Fruit fly (Drosophila melanogaster) whole organism, embryonic: ENCODE measurements around the gene Sec63.

Experiments used
- Blimp-1 ChIP-seq: fragments of 200-800 bp; sonication (Bioruptor generic); optimal IDR thresholded peaks from 3 replicates; lab custom pipeline; 2018; ENCODE audit warnings: missing biosample characterization, missing genetic modification characterization, mild to moderate bottlenecking, moderate library complexity, missing genetic modification reagents
- C15 ChIP-seq: fragments of 200-800 bp; sonication (Bioruptor generic); IDR thresholded peaks from 3 replicates; pipeline ENCODE4 v1.3.6; 2022; ENCODE audit warnings: missing biosample characterization, missing genetic modification characterization
- CG10565 ChIP-seq: fragments of 200-800 bp; sonication (Bioruptor generic); optimal IDR thresholded peaks from 3 replicates; lab custom pipeline; 2016; ENCODE audit warnings: missing biosample characterization, mild to moderate bottlenecking, missing genetic modification characterization
- CG10654 ChIP-seq: fragments of 200-800 bp; sonication (Bioruptor generic); optimal IDR thresholded peaks from 2 replicates; lab custom pipeline; 2016; ENCODE audit warnings: missing biosample characterization, missing genetic modification characterization
- CG11247 ChIP-seq: fragments of 200-800 bp; sonication (Bioruptor generic); IDR thresholded peaks from 2 replicates; pipeline ENCODE4 v1.3.6; 2022; ENCODE audit warnings: missing biosample characterization, missing genetic modification characterization
- CG11695 ChIP-seq: fragments of 200-800 bp; sonication (Bioruptor generic); IDR thresholded peaks from 3 replicates; pipeline ENCODE4 v1.3.6; 2022; ENCODE audit warnings: missing biosample characterization, missing genetic modification characterization
- CG1233 ChIP-seq: fragments of 200-800 bp; sonication (Bioruptor generic); optimal IDR thresholded peaks from 4 replicates; lab custom pipeline; 2018; ENCODE audit warnings: missing biosample characterization, mild to moderate bottlenecking, missing genetic modification characterization
- CG12744 ChIP-seq: fragments of 200-800 bp; sonication (Bioruptor generic); optimal IDR thresholded peaks from 2 replicates; lab custom pipeline; 2016; ENCODE audit warnings: missing biosample characterization, missing genetic modification characterization
- CG13894 ChIP-seq: fragments of 200-800 bp; sonication (Bioruptor generic); optimal IDR thresholded peaks from 3 replicates; lab custom pipeline; 2018; ENCODE audit warnings: missing biosample characterization, mild to moderate bottlenecking, missing genetic modification characterization, moderate library complexity
- CG1529 ChIP-seq: fragments of 200-800 bp; sonication (Bioruptor generic); optimal IDR thresholded peaks from 3 replicates; lab custom pipeline; 2018; ENCODE audit warnings: missing biosample characterization, missing genetic modification characterization
- CG18619 ChIP-seq: fragments of 200-800 bp; sonication (Bioruptor generic); optimal IDR thresholded peaks from 3 replicates; lab custom pipeline; 2017; ENCODE audit warnings: missing biosample characterization, mild to moderate bottlenecking, missing genetic modification characterization
- CG31365 ChIP-seq: fragments of 200-800 bp; sonication (Bioruptor generic); optimal IDR thresholded peaks from 2 replicates; lab custom pipeline; 2018; ENCODE audit warnings: missing biosample characterization, mild to moderate bottlenecking, missing genetic modification characterization
- CG32767 ChIP-seq: fragments of 200-800 bp; sonication (Bioruptor generic); IDR thresholded peaks from 2 replicates; pipeline ENCODE4 v1.3.6; 2022; ENCODE audit warnings: missing biosample characterization, missing genetic modification characterization
- CG3281 ChIP-seq: fragments of 200-800 bp; sonication (Bioruptor generic); optimal IDR thresholded peaks from 3 replicates; lab custom pipeline; 2017; ENCODE audit warnings: missing biosample characterization, mild to moderate bottlenecking, missing genetic modification characterization
- CG3838 ChIP-seq: fragments of 200-800 bp; sonication (Bioruptor generic); optimal IDR thresholded peaks from 3 replicates; lab custom pipeline; 2016; ENCODE audit warnings: missing biosample characterization, missing genetic modification characterization
- CG4360 ChIP-seq: fragments of 200-800 bp; sonication (Bioruptor generic); IDR thresholded peaks from 2 replicates; pipeline ENCODE4 v1.3.6; 2022; ENCODE audit warnings: missing biosample characterization, missing genetic modification characterization
- CG4404 ChIP-seq: fragments of 200-800 bp; sonication (Bioruptor generic); IDR thresholded peaks from 2 replicates; pipeline ENCODE4 v1.3.6; 2022; ENCODE audit warnings: missing biosample characterization, missing genetic modification characterization
- CG6654 ChIP-seq: fragments of 200-800 bp; sonication (Bioruptor generic); optimal IDR thresholded peaks from 2 replicates; lab custom pipeline; 2017; ENCODE audit warnings: missing biosample characterization, mild to moderate bottlenecking, missing genetic modification characterization
- CG6765 ChIP-seq: fragments of 200-800 bp; sonication (Bioruptor generic); optimal IDR thresholded peaks from 3 replicates; lab custom pipeline; 2017; ENCODE audit warnings: missing biosample characterization, mild to moderate bottlenecking, missing genetic modification characterization
- CG7745 ChIP-seq: fragments of 200-800 bp; sonication (Bioruptor generic); optimal IDR thresholded peaks from 2 replicates; lab custom pipeline; 2018; ENCODE audit warnings: missing biosample characterization, mild to moderate bottlenecking, missing genetic modification characterization, moderate library complexity
- CG7786 ChIP-seq: fragments of 200-800 bp; sonication (Bioruptor generic); optimal IDR thresholded peaks from 2 replicates; lab custom pipeline; 2016; ENCODE audit warnings: missing biosample characterization, missing genetic modification characterization
- CrebB ChIP-seq: fragments of 200-800 bp; sonication (Bioruptor generic); optimal IDR thresholded peaks from 3 replicates; lab custom pipeline; 2018; ENCODE audit warnings: missing biosample characterization, mild to moderate bottlenecking, missing genetic modification characterization
- Dbx ChIP-seq: fragments of 200-800 bp; sonication (Bioruptor generic); IDR thresholded peaks from 3 replicates; pipeline ENCODE4 v1.3.6; 2022; ENCODE audit warnings: missing biosample characterization, missing genetic modification characterization
- Dfd ChIP-seq, 2 experiments: fragments of >200 bp; optimal IDR thresholded peaks; 2 replicates each; lab custom pipeline; 2017; ENCODE audit warnings: missing biosample characterization in 2 of 2, missing genetic modification characterization in 2 of 2
- Fer2 ChIP-seq: fragments of 200-800 bp; sonication (Bioruptor generic); optimal IDR thresholded peaks from 2 replicates; lab custom pipeline; 2018; ENCODE audit warnings: missing biosample characterization, mild to moderate bottlenecking, missing genetic modification characterization, moderate library complexity
- HmgZ ChIP-seq: fragments of 200-800 bp; sonication (Bioruptor generic); optimal IDR thresholded peaks from 2 replicates; lab custom pipeline; 2018; ENCODE audit warnings: missing biosample characterization, mild to moderate bottlenecking, missing genetic modification characterization
- Hr51 ChIP-seq, 2 experiments: fragments of 200-800 bp; sonication (Bioruptor generic); optimal IDR thresholded peaks; 2 replicates in 1 of 2; 3 replicates in 1 of 2; lab custom pipeline; 2016 to 2018; ENCODE audit warnings: missing biosample characterization in 2 of 2, missing genetic modification characterization in 2 of 2, mild to moderate bottlenecking in 1 of 2, moderate library complexity in 1 of 2
- Hsf ChIP-seq: fragments of 200-800 bp; sonication (Bioruptor generic); optimal IDR thresholded peaks from 3 replicates; lab custom pipeline; 2016; ENCODE audit warnings: missing biosample characterization, missing genetic modification characterization
- Lpt ChIP-seq: fragments of >200 bp; optimal IDR thresholded peaks from 2 replicates; lab custom pipeline; 2018; ENCODE audit warnings: missing biosample characterization, missing genetic modification characterization
- Max ChIP-seq: fragments of 200-800 bp; sonication (Bioruptor generic); optimal IDR thresholded peaks from 2 replicates; lab custom pipeline; 2016; ENCODE audit warnings: missing biosample characterization, mild to moderate bottlenecking, missing genetic modification characterization
- Rx ChIP-seq: fragments of 200-800 bp; sonication (Bioruptor generic); IDR thresholded peaks from 2 replicates; pipeline ENCODE4 v1.3.6; 2022; ENCODE audit warnings: missing biosample characterization, missing genetic modification characterization
- Scr ChIP-seq: fragments of 200-800 bp; sonication (Bioruptor generic); IDR thresholded peaks from 2 replicates; pipeline ENCODE4 v1.3.6; 2022; ENCODE audit warnings: missing biosample characterization, missing genetic modification characterization; ENCODE audit not compliant: partially characterized antibody
- Six4 ChIP-seq: fragments of 200-800 bp; sonication (Bioruptor generic); optimal IDR thresholded peaks from 2 replicates; lab custom pipeline; 2016; ENCODE audit warnings: missing biosample characterization, missing genetic modification characterization
- Ssrp ChIP-seq: fragments of 200-800 bp; sonication (Bioruptor generic); optimal IDR thresholded peaks from 2 replicates; lab custom pipeline; 2018; ENCODE audit warnings: missing biosample characterization, mild to moderate bottlenecking, missing genetic modification characterization, moderate library complexity
- Stat92E ChIP-seq, 3 experiments: fragments of >200 bp in 2 of 3; fragments of 200-800 bp in 1 of 3; sonication (Bioruptor generic) in 1 of 3; optimal IDR thresholded peaks; 2 replicates each; lab custom pipeline; 2017 to 2019; ENCODE audit warnings: missing biosample characterization in 3 of 3, missing genetic modification characterization in 3 of 3, mild to moderate bottlenecking in 1 of 3, moderate library complexity in 1 of 3
- bigmax ChIP-seq: fragments of 200-800 bp; sonication (Bioruptor generic); optimal IDR thresholded peaks from 2 replicates; lab custom pipeline; 2018; ENCODE audit warnings: missing biosample characterization, mild to moderate bottlenecking, missing genetic modification characterization
- btn ChIP-seq: fragments of 200-800 bp; sonication (Bioruptor generic); optimal IDR thresholded peaks from 2 replicates; lab custom pipeline; 2016; ENCODE audit warnings: missing biosample characterization, missing genetic modification characterization
- cas ChIP-seq: fragments of 200-800 bp; sonication (Bioruptor generic); IDR thresholded peaks from 2 replicates; pipeline ENCODE4 v1.3.6; 2022; ENCODE audit warnings: missing biosample characterization, missing genetic modification characterization
- cwo ChIP-seq: fragments of 200-800 bp; sonication (Bioruptor generic); optimal IDR thresholded peaks from 3 replicates; lab custom pipeline; 2017; ENCODE audit warnings: missing biosample characterization, missing genetic modification characterization, mild to moderate bottlenecking, moderate library complexity, missing genetic modification reagents
- da ChIP-seq: fragments of 200-800 bp; sonication (Bioruptor generic); optimal IDR thresholded peaks from 2 replicates; lab custom pipeline; 2016; ENCODE audit warnings: missing biosample characterization, missing genetic modification characterization
- dati ChIP-seq: fragments of 200-800 bp; sonication (Bioruptor generic); IDR thresholded peaks from 2 replicates; pipeline ENCODE4 v1.3.6; 2022; ENCODE audit warnings: missing biosample characterization, missing genetic modification characterization
- fru ChIP-seq: fragments of >200 bp; optimal IDR thresholded peaks from 2 replicates; lab custom pipeline; 2017
- fu2 ChIP-seq: fragments of 200-800 bp; sonication (Bioruptor generic); optimal IDR thresholded peaks from 2 replicates; lab custom pipeline; 2016; ENCODE audit warnings: missing biosample characterization, missing genetic modification characterization
- lola ChIP-seq, 3 experiments: fragments of >200 bp in 2 of 3; fragments of 200-800 bp in 1 of 3; sonication (Bioruptor generic) in 1 of 3; optimal IDR thresholded peaks; 2 replicates each; lab custom pipeline; 2017 to 2019; ENCODE audit warnings: missing biosample characterization in 3 of 3, missing genetic modification characterization in 3 of 3, mild to moderate bottlenecking in 1 of 3, moderate library complexity in 1 of 3
- otp ChIP-seq: fragments of 200-800 bp; sonication (Bioruptor generic); IDR thresholded peaks from 3 replicates; pipeline ENCODE4, ENCODE4 v1.3.6; 2022; ENCODE audit warnings: missing biosample characterization, missing genetic modification characterization
- sens ChIP-seq: fragments of 200-800 bp; sonication (Bioruptor generic); peaks from one replicate; lab custom pipeline; 2016; ENCODE audit warnings: missing biosample characterization, missing genetic modification characterization
- stwl ChIP-seq: fragments of 200-800 bp; sonication (Bioruptor generic); optimal IDR thresholded peaks from 3 replicates; lab custom pipeline; 2018; ENCODE audit warnings: missing biosample characterization, mild to moderate bottlenecking, missing genetic modification characterization, moderate library complexity
- tll ChIP-seq, 2 experiments: fragments of 200-800 bp in 1 of 2; fragments of >200 bp in 1 of 2; sonication (Bioruptor generic) in 1 of 2; optimal IDR thresholded peaks; 2 replicates each; lab custom pipeline; 2017 to 2019; ENCODE audit warnings: missing biosample characterization in 2 of 2, missing genetic modification characterization in 2 of 2, mild to moderate bottlenecking in 1 of 2, moderate library complexity in 1 of 2
- wdn ChIP-seq: fragments of 200-800 bp; sonication (Bioruptor generic); IDR thresholded peaks from 2 replicates; pipeline ENCODE4 v1.3.6; 2022; ENCODE audit warnings: missing biosample characterization, missing genetic modification characterization
- yki ChIP-seq: fragments of >200 bp; optimal IDR thresholded peaks from 3 replicates; lab custom pipeline; 2018

The Sec63 gene

DNA sequence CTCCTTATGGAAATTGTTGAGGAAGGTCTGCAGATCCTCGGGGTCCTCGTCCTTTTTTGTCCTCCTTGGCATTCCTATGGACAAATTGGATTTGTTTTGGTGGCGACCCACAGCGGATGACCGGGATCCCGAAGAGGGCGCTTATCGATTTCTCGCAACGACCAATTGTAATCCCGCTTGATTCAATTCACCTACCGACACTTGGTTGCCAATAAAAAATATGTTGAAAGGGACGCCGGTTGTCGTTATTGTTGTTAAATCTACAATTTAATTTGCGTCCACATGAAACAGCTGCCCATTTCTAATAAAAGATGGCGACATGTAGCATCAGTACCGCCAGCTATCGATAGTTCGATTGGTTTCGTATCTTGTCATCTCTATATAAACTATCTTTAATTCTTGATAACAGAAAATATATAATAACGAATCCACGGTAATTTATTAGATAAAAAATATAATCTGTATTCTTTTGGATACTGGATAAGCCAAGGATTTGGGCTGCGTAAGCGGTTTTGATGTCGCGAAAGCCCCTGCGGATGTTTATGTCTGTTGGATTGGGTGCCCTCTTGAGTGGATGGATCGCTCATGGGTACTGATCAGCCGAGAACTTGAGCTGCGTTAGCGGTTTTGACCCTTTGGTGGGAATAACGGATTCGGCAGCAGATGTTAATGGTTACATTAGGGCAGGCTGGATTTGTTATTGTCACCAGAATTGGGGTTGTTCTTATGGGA, 3.8 kb upstream of the Sec63 start, which contains the start of gene CTCF (continued):
- TF ChIP-seq CG7786 = no peak
- TF ChIP-seq CG6765 = no peak
- no peak for TF ChIP-seq Hr51 (GFP tag; optimal IDR thresholded peaks at IDR 0.05; lab: Kevin White, UChicago)
- TF ChIP-seq CG1233 (GFP tag; lab: Kevin White, UChicago) = peak; percentile 38
- TF ChIP-seq fru (lab: Kevin White, UChicago) = no peak
- no peak for TF ChIP-seq dati
- no peak for TF ChIP-seq bigmax
- TF ChIP-seq Ssrp (tag; lab: Kevin White, UChicago) = no peak
- no peak for TF ChIP-seq cas
- TF ChIP-seq Rx (GFP tag; lab: Robert Waterston, UW) = no peak
- peak; percentile 7 for TF ChIP-seq CG18619 (GFP tag; lab: Kevin White, UChicago)
- no peak for TF ChIP-seq Dfd (GFP tag; optimal IDR thresholded peaks at IDR 0.05; lab: Kevin White, UChicago)
- TF ChIP-seq Max = peak; percentile 73
- no peak for TF ChIP-seq CG4404 (GFP tag; lab: Robert Waterston, UW)
- TF ChIP-seq wdn (GFP tag; lab: Robert Waterston, UW) = no peak
- TF ChIP-seq Blimp-1 (GFP tag; lab: Kevin White, UChicago) = no peak
- no peak for TF ChIP-seq CG11695 (GFP tag; lab: Robert Waterston, UW)
- TF ChIP-seq CG10565 = no peak
- no peak for TF ChIP-seq cwo (GFP tag; lab: Kevin White, UChicago)
- TF ChIP-seq btn (GFP tag; lab: Kevin White, UChicago) = no peak
- TF ChIP-seq CG31365 (tag; lab: Kevin White, UChicago) = no peak
- TF ChIP-seq CG6654 = peak; percentile 29
- no peak for TF ChIP-seq otp (GFP tag; lab: Robert Waterston, UW)
- TF ChIP-seq CG10654 = no peak
- TF ChIP-seq CG4360 (GFP tag; lab: Robert Waterston, UW) = no peak
- TF ChIP-seq fu2 (GFP tag; lab: Kevin White, UChicago) = no peak
- no peak for TF ChIP-seq CrebB (tag; lab: Kevin White, UChicago)
- TF ChIP-seq CG11247 (GFP tag; lab: Robert Waterston, UW) = peak; percentile 45; the same call in 1 of the 2 replicates
- peak; percentile 67 for TF ChIP-seq stwl (tag; lab: Kevin White, UChicago)
- no peak for TF ChIP-seq CG3281 (GFP tag; lab: Kevin White, UChicago)
- TF ChIP-seq CG7745 (tag; lab: Kevin White, UChicago) = no peak
- no peak for TF ChIP-seq tll (GFP tag; optimal IDR thresholded peaks at IDR 0.05; lab: Kevin White, UChicago)
- TF ChIP-seq Hsf (GFP tag; lab: Kevin White, UChicago) = peak; percentile 62
- peak; percentile 35 for TF ChIP-seq CG13894 (tag; lab: Kevin White, UChicago)
- peak in 1 of 3 experiments; percentile 16 for TF ChIP-seq lola (GFP tag; optimal IDR thresholded peaks at IDR 0.05; lab: Kevin White, UChicago)
- TF ChIP-seq C15 (GFP tag; lab: Robert Waterston, UW) = no peak
- peak; percentile 3 for TF ChIP-seq Six4 (GFP tag; lab: Kevin White, UChicago)
- 0 out of 3 replicates have a peak, but pooled peaks have one; percentile 23 for TF ChIP-seq Dbx (GFP tag; lab: Robert Waterston, UW)
- TF ChIP-seq CG1529 (GFP tag; lab: Kevin White, UChicago) = no peak
- TF ChIP-seq sens = peak; percentile 87
- TF ChIP-seq HmgZ (tag; lab: Kevin White, UChicago) = peak; percentile 24
- TF ChIP-seq Scr = peak; percentile 80
- no peak for TF ChIP-seq CG3838 (GFP tag; lab: Kevin White, UChicago)
- TF ChIP-seq CG32767 (GFP tag; lab: Robert Waterston, UW) = no peak
- no peak for TF ChIP-seq yki
- TF ChIP-seq Fer2 (tag; lab: Kevin White, UChicago) = no peak
- no peak for TF ChIP-seq CG12744
- TF ChIP-seq Lpt (GFP tag; lab: Kevin White, UChicago) = no peak
- peak; percentile 21 for TF ChIP-seq da (GFP tag; lab: Kevin White, UChicago)
- peak in 1 of 3 experiments; percentile 9 for TF ChIP-seq Stat92E (GFP tag; optimal IDR thresholded peaks at IDR 0.05; lab: Kevin White, UChicago)
